Worm (Caenorhabditis elegans): Measurements from ENCODE around the gene C50B6.7.

C50B6.7 gene

DNA sequence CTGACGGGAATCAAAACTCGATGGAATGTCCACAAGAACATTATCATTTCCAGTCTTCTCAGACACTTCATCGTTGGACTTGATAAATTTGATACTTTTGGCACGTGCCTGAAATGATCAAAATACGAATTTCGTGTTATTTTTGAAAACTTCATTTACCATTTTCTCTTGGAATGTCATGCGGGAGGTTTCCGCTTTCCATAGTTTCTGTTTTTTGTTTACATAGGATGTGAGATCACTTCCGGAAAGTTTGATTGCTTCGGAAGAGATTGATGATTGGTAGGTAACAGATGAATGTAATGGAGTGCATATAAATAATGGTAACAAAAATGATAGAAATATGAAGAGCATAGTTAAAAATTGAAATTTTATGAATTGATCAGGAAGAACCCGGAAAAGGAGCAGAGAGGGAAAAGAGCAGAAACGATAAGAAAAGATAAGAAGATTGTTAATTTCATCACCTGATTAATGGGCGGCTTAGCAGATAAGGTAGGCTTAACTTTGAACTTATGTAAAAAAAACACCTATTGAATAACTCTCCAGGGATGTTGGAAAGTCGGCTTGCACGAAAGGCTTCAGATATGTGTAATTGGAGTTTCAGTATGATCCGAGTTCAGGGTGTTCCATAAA, 33.0 kb upstream of the C50B6.7 start, which contains the start of gene F32H5.1:
TSS of gene F32H5.1 (minus strand) at position 386 of the 630 bp plus-strand sequence.
- no peak for TF ChIP-seq athp-1 (tag; optimal IDR thresholded peaks at IDR 0.05)
- TF ChIP-seq nhr-80 (tag; optimal IDR thresholded peaks at IDR 0.05) = peak; percentile 59
- TF ChIP-seq somi-1 (GFP tag; optimal IDR thresholded peaks at IDR 0.05) = no peak
- TF ChIP-seq Y95B8A.8 (GFP tag; IDR thresholded peaks at IDR 0.05) = 0 out of 2 replicates have a peak, but pooled peaks have one; percentile 29
- TF ChIP-seq B0261.1 (tag; optimal IDR thresholded peaks at IDR 0.05) = no peak
- no peak for TF ChIP-seq lir-1 (GFP tag; conservative IDR thresholded peaks at IDR 0.05)
- no peak for TF ChIP-seq sea-2 (GFP tag; IDR thresholded peaks at IDR 0.05)
- TF ChIP-seq ztf-3 (GFP tag; optimal IDR thresholded peaks at IDR 0.05) = no peak

ce11 chrV:13356210-13356609, 31.4 kb upstream of the C50B6.7 start:
- TF ChIP-seq rpc-1 (optimal IDR thresholded peaks at IDR 0.05) = no peak
- no peak for TF ChIP-seq rpc-1 (tag; optimal IDR thresholded peaks at IDR 0.05)
- no peak for TF ChIP-seq F10E7.11 (tag; optimal IDR thresholded peaks at IDR 0.05)
- no peak for TF ChIP-seq madf-6 (GFP tag; IDR thresholded peaks at IDR 0.05)
- TF ChIP-seq lir-1 (GFP tag; conservative IDR thresholded peaks at IDR 0.05) = no peak
- no peak for TF ChIP-seq sea-2 (GFP tag; IDR thresholded peaks at IDR 0.05)
- TF ChIP-seq F22D6.2 (tag; optimal IDR thresholded peaks at IDR 0.05) = no peak
- TF ChIP-seq Y79H2A.3 (GFP tag; conservative IDR thresholded peaks at IDR 0.05) = no peak
- no peak for TF ChIP-seq die-1 (tag; optimal IDR thresholded peaks at IDR 0.05)
- no peak for TF ChIP-seq mcd-1 (GFP tag; IDR thresholded peaks at IDR 0.05)
- TF ChIP-seq let-607 (tag; optimal IDR thresholded peaks at IDR 0.05) = no peak
- no peak for TF ChIP-seq aptf-2 (GFP tag; conservative IDR thresholded peaks at IDR 0.05)

DNA sequence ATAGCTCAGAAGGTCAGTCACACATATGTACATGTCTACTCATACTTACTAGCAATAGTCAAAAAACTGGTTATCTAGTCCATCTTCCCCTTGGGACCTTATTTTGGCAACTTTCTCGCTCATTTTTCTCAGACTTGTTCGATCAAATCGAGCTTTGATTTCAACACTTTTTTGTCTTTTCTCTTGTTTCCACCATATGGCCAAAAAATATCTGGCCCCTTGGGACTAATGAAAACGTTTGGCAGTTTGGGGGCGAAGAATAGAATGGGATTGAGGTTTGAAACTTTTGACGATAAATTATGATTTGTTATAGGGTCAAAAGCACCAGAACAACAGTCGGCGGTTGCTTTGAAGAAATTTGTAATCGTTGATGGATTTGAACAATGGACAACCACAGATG, 27.6 kb upstream of the C50B6.7 start:
- TF ChIP-seq F37B4.10 (GFP tag; IDR thresholded peaks at IDR 0.05) (0 out of 2 replicates have a peak, but pooled peaks have one; percentile 62), ztf-25 (GFP tag; IDR thresholded peaks at IDR 0.05) (no peak), rcor-1 (GFP tag; IDR thresholded peaks at IDR 0.05) (no peak), F57A8.1 (GFP tag; optimal IDR thresholded peaks at IDR 0.05) (no peak), snpc-1.3 (tag; optimal IDR thresholded peaks at IDR 0.05; ENCODE audit: insufficient read depth) (no peak), F33H1.4 (GFP tag; IDR thresholded peaks at IDR 0.05) (no peak), F57C9.4 (tag; optimal IDR thresholded peaks at IDR 0.05) (no peak)

DNA sequence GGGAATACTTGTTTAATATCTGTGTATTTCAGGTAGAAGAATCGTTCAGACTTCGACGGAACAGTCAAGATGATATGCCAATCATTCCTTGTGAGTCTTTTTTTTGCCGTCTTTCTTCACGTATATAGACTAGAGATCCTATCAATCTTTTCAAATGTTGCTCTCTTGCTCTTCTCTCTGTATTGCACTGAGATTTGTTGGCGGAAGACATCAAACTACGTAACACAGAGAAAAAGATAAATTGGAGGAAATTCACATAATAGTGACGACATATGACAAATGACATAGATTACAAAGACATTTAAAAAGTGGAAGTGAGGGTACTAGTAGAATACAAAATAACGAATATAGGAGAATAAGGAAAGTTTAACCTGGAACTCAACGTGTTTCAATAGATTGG, 27.0 kb upstream of the C50B6.7 start:
- TF ChIP-seq snpc-3.4 (tag; optimal IDR thresholded peaks at IDR 0.05) = no peak
- no peak for TF ChIP-seq dpff-1 (tag; optimal IDR thresholded peaks at IDR 0.05)
- TF ChIP-seq lir-1 (GFP tag; conservative IDR thresholded peaks at IDR 0.05) = no peak
- no peak for TF ChIP-seq xnd-1 (tag; optimal IDR thresholded peaks at IDR 0.05)
- TF ChIP-seq athp-1 (tag; optimal IDR thresholded peaks at IDR 0.05) = no peak
- TF ChIP-seq rpc-1 (optimal IDR thresholded peaks at IDR 0.05) = no peak
- TF ChIP-seq rpc-1 (tag; optimal IDR thresholded peaks at IDR 0.05) = no peak
- TF ChIP-seq bed-1 (GFP tag; IDR thresholded peaks at IDR 0.05) = no peak
- no peak for TF ChIP-seq F55B11.4 (tag; optimal IDR thresholded peaks at IDR 0.05; ENCODE audit: borderline replicate concordance, insufficient read depth)
- no peak for TF ChIP-seq snpc-4 (GFP tag; optimal IDR thresholded peaks at IDR 0.05)
- TF ChIP-seq snpc-4 (tag; optimal IDR thresholded peaks at IDR 0.05) = no peak
- no peak for TF ChIP-seq D2030.7 (GFP tag; IDR thresholded peaks at IDR 0.05)
- no peak for TF ChIP-seq K12H6.12 (tag; optimal IDR thresholded peaks at IDR 0.05)
- no peak for TF ChIP-seq Y56A3A.18 (GFP tag; IDR thresholded peaks at IDR 0.05)
- no peak for TF ChIP-seq T07F8.4 (tag; optimal IDR thresholded peaks at IDR 0.05)
- no peak for TF ChIP-seq Y53G8AR.9 (GFP tag; conservative IDR thresholded peaks at IDR 0.05)
- no peak for TF ChIP-seq repo-1 (tag; optimal IDR thresholded peaks at IDR 0.05)
- TF ChIP-seq aptf-2 (GFP tag; conservative IDR thresholded peaks at IDR 0.05) = no peak
- TF ChIP-seq hmg-20 (GFP tag; IDR thresholded peaks at IDR 0.05) = no peak
- no peak for TF ChIP-seq nhr-90 (tag; optimal IDR thresholded peaks at IDR 0.05)
- no peak for TF ChIP-seq ets-4 (GFP tag; optimal IDR thresholded peaks at IDR 0.05)
- no peak for TF ChIP-seq snpc-1.1 (tag; optimal IDR thresholded peaks at IDR 0.05; ENCODE audit: insufficient read depth)

Measured in whole organism, young adult.